Fruit fly (Drosophila melanogaster): ENCODE results near the gene CG14607.
A peak's percentile ranks its signal among the peaks of the same experiment; 100 is the strongest.

Gene CG14607

DNA sequence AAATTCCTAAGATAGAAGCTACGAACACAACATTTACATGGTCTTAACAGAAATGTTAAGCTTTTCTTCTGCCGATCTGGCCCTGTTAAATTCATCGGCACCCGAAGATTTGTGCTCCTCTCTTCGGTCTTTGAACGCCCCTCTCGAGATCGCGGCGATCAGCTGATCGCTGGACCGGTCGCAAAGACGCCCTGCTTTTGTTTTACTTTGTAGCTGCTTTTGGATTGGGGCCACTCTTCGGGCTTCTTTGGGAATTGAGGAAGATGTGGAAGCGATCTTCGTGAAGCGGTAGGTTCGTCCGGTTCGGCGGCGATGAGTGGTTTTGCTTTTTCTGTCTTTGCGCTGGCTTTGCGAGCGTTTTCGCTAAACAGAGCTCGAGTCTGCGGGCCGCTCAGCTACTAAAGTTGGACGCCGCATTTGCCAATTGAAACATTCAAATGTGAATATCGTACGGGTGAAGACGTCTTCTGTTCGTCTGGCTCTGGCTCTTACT, 17.5 kb upstream of the CG14607 start, which contains the start of gene thw (continued):
- TF ChIP-seq az2 (GFP tag; optimal IDR thresholded peaks at IDR 0.05) (no peak), CG12769 (tag; optimal IDR thresholded peaks at IDR 0.05) (peak; percentile 73), CG11504 (tag; optimal IDR thresholded peaks at IDR 0.05) (no peak), CG1603 (tag; optimal IDR thresholded peaks at IDR 0.05) (no peak), repo (GFP tag; optimal IDR thresholded peaks at IDR 0.05) (no peak), CG31224 (GFP tag; IDR thresholded peaks at IDR 0.05) (no peak), CG3726 (GFP tag; IDR thresholded peaks at IDR 0.05) (no peak), br (optimal IDR thresholded peaks at IDR 0.05) (no peak), CG10431 (GFP tag; optimal IDR thresholded peaks at IDR 0.05) (no peak), CG16813 (GFP tag; IDR thresholded peaks at IDR 0.05; ENCODE audit: partially characterized antibody) (no peak), ATbp (GFP tag; optimal IDR thresholded peaks at IDR 0.05) (peak; percentile 38), fru (optimal IDR thresholded peaks at IDR 0.05) (no peak), lola (GFP tag; optimal IDR thresholded peaks at IDR 0.05) (no peak), tgo (GFP tag; IDR thresholded peaks at IDR 0.05) (no peak), tll (GFP tag; optimal IDR thresholded peaks at IDR 0.05) (no peak), HmgD (GFP tag; optimal IDR thresholded peaks at IDR 0.05) (no peak), CG14667 (GFP tag; IDR thresholded peaks at IDR 0.05) (no peak), CG10543 (GFP tag; optimal IDR thresholded peaks at IDR 0.05) (peak; percentile 5), CG17328 (GFP tag; IDR thresholded peaks at IDR 0.05) (no peak), Spps (tag; optimal IDR thresholded peaks at IDR 0.05) (no peak), mld (GFP tag; IDR thresholded peaks at IDR 0.05; ENCODE audit: partially characterized antibody) (0 out of 3 replicates have a peak, but pooled peaks have one; percentile 15), CTCF (GFP tag; optimal IDR thresholded peaks at IDR 0.05) (no peak), lab (GFP tag; optimal IDR thresholded peaks at IDR 0.05) (no peak), CG15011 (GFP tag; optimal IDR thresholded peaks at IDR 0.05) (no peak), CG13296 (GFP tag; optimal IDR thresholded peaks at IDR 0.05) (no peak), bigmax (GFP tag; optimal IDR thresholded peaks at IDR 0.05) (no peak), Ets97D (GFP tag; optimal IDR thresholded peaks at IDR 0.05) (no peak), bowl (GFP tag; IDR thresholded peaks at IDR 0.05) (no peak), CG9609 (GFP tag; optimal IDR thresholded peaks at IDR 0.05) (no peak), pfk (GFP tag; optimal IDR thresholded peaks at IDR 0.05) (no peak), Deaf1 (tag; optimal IDR thresholded peaks at IDR 0.05) (peak; percentile 94), CG4820 (GFP tag; optimal IDR thresholded peaks at IDR 0.05) (no peak), CG6854 (GFP tag; optimal IDR thresholded peaks at IDR 0.05) (no peak), CG12299 (tag; optimal IDR thresholded peaks at IDR 0.05) (no peak), sd (tag; optimal IDR thresholded peaks at IDR 0.05) (no peak), fu2 (GFP tag; optimal IDR thresholded peaks at IDR 0.05) (no peak), HLH3B (GFP tag; IDR thresholded peaks at IDR 0.05) (no peak), Dek (tag; optimal IDR thresholded peaks at IDR 0.05) (no peak), slp2 (GFP tag; optimal IDR thresholded peaks at IDR 0.05) (no peak), crp (GFP tag; optimal IDR thresholded peaks at IDR 0.05) (peak in 1 of 2 experiments; percentile 64)

DNA sequence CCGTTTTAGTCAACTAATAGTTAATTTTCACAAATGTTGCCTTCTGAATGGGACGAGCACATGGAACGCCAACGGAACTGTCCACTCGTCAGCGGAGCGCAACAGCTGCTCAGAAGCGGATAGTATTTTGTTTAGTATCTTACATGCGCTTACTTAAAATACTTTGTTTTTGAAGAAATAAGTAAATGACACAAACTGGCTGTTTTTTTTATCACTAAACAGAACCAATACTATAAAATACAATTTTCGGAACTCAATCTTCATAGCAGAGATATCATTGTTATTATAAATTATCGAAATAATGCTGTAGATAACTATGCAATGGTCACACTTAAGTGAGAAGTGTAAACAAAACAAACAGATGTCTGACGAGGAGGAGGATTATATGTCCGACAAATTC, 5.3 kb downstream of the CG14607 start, which contains the start of the genes Noc3 and CG10053:
Noc3 (minus strand) TSS at position 81 of the 400 bp plus-strand sequence.
CG10053 (plus strand) TSS at position 202 of the 400 bp plus-strand sequence.
- peak; percentile 96 for TF ChIP-seq dm (GFP tag; optimal IDR thresholded peaks at IDR 0.05)
- TF ChIP-seq YL-1 (GFP tag; optimal IDR thresholded peaks at IDR 0.05) = peak; percentile 79
- TF ChIP-seq CG10147 (GFP tag; optimal IDR thresholded peaks at IDR 0.05) = no peak
- no peak for TF ChIP-seq oc (tag; optimal IDR thresholded peaks at IDR 0.05)
- TF ChIP-seq CG17186 (GFP tag; optimal IDR thresholded peaks at IDR 0.05) = peak; percentile 65
- peak; percentile 36 for TF ChIP-seq Sin3A (optimal IDR thresholded peaks at IDR 0.05)
- no peak for TF ChIP-seq CG2129 (GFP tag; IDR thresholded peaks at IDR 0.05; ENCODE audit: partially characterized antibody)
- TF ChIP-seq CG2116 (GFP tag; optimal IDR thresholded peaks at IDR 0.05) = peak; percentile 45
- TF ChIP-seq MBD-R2 (GFP tag; IDR thresholded peaks at IDR 0.05) = peak; percentile 68
- TF ChIP-seq Sox102F (GFP tag; optimal IDR thresholded peaks at IDR 0.05) = no peak
- TF ChIP-seq CG15073 (GFP tag; optimal IDR thresholded peaks at IDR 0.05) = no peak
- peak; percentile 48 for TF ChIP-seq sens (GFP tag)
- peak; percentile 54 for TF ChIP-seq Ets97D (GFP tag; optimal IDR thresholded peaks at IDR 0.05)
- no peak for TF ChIP-seq Fer1 (GFP tag; optimal IDR thresholded peaks at IDR 0.05)
- TF ChIP-seq Mrtf (GFP tag; IDR thresholded peaks at IDR 0.05) = no peak
